Worm (Caenorhabditis elegans): ENCODE data around the gene nhr-41.

DNA sequence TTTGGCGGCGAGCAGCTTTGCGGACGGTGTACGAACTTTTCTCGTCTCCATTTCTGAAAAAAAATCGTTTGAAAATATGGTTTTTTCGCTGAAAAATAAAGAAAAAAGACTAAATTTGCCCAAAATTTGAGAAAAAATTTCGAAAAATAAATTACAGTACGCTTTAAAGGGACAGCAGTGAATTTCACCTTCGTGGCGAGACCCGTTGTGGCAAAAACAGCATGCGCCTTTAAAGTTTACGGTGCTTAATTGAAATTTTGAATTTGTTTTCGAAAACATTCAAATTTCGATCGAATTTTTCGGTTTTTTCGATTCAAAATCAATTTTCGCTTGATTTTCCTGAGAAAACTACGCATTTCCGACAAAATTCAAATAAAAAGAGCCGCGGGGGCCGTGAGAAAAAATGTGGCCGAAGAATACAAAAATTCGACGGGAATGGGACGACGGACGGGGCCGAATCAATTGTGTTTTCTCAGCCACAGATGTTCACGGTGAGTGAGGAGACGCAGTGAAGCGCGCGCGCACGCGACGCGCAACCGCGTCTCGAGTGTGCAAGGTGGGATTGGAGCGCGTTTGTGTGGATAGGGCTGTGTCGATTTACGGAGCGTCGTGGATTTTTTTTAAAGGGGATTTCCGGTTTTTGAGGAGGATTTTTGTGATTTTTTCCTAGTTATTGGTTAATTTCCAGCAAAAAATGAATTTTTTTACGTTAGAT, 33.9 kb downstream of the nhr-41 start, which contains the start of gene Y77E11A.7:
- TF ChIP-seq him-1 (tag; optimal IDR thresholded peaks at IDR 0.05) (peak; percentile 10), W03F9.2 (tag; optimal IDR thresholded peaks at IDR 0.05) (peak; percentile 36), dao-5 (tag; optimal IDR thresholded peaks at IDR 0.05) (no peak)
